Fruit fly (Drosophila melanogaster) whole organism, larva: ENCODE results near the gene Pxn.

ENCODE experiments used
- noc ChIP-seq: fragments of 200-800 bp; sonication (Bioruptor generic); optimal IDR thresholded peaks from 3 replicates; lab custom pipeline; 2019; ENCODE audit warnings: missing biosample characterization, mild to moderate bottlenecking, missing genetic modification characterization, moderate library complexity

Pxn gene

DNA sequence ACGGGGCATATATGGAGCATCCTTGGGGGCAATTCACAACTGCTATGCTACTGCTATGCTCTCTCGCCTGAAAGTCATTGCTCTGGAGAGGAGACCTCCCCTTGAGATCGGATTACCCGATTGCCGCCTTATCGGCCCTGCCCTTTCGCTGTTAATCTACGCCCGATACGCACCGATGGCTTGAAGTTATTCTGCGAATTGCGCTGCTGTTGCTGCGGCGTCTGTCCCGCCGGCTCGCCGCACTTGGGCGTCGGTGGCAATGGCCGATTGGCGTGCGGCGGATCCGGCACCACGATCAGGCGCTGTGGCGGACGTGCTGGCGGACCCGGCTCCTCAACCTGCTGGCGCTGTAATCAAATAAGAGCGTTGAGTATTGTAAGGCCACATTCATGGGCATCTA is 63.8 kb downstream of the Pxn start:
- TF ChIP-seq noc (tag; lab: Kevin White, UChicago), result no peak

DNA sequence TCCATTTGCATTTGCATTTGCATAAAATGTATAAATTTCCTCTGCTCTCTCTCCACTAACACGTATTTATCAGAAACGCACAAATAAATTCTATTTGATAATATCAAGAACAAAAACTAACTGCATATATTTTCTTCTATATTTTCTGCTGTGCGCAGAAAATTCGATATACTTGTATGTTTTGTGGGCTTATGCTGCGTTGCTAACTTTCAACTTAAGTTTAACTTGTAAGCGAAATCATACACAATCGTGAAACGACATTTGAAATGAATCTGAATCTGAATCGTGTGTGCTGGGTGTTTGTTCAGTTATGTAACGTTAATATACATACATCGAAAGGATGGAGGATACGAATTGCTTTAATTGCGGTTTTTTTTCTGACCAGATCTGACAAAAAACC is 74.2 kb downstream of the Pxn start:
- TF ChIP-seq noc (tag; lab: Kevin White, UChicago), result no peak

DNA sequence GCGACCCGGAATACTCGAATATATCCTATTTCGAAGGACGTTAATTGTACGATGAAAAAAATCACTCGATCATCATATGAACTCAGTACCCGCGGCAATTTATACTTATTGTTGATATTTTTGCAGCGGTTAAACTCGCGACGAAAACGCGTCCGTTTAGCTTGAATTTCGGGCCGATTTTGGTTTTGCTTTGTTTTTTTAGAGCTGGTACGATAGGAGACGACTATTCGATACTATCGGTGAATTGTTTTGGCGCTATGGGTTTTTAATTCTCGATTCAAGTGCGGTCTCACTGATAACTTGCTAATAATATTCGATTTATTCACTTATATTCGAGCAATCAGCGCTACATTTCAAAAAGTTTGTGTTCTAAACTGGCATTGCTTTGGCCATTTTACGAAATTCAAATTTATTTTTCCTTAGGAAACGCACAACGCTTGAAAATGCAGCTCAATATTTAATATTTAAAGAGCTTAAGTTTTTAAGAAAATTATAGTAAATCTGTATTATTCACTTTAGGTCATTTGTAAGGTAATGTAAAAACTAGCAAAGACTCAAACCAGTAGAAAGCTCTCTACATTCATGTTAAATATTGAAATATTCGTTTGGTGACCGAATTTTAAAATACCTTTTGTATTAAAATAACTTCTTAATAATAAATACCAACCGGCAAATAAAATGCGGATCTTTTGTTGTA is 75.6 kb downstream of the Pxn start, which contains the start of gene Spn:
Gene Spn (minus strand): TSS at position 175 of the 697 bp plus-strand sequence.
- TF ChIP-seq noc (tag; lab: Kevin White, UChicago), result no peak

DNA sequence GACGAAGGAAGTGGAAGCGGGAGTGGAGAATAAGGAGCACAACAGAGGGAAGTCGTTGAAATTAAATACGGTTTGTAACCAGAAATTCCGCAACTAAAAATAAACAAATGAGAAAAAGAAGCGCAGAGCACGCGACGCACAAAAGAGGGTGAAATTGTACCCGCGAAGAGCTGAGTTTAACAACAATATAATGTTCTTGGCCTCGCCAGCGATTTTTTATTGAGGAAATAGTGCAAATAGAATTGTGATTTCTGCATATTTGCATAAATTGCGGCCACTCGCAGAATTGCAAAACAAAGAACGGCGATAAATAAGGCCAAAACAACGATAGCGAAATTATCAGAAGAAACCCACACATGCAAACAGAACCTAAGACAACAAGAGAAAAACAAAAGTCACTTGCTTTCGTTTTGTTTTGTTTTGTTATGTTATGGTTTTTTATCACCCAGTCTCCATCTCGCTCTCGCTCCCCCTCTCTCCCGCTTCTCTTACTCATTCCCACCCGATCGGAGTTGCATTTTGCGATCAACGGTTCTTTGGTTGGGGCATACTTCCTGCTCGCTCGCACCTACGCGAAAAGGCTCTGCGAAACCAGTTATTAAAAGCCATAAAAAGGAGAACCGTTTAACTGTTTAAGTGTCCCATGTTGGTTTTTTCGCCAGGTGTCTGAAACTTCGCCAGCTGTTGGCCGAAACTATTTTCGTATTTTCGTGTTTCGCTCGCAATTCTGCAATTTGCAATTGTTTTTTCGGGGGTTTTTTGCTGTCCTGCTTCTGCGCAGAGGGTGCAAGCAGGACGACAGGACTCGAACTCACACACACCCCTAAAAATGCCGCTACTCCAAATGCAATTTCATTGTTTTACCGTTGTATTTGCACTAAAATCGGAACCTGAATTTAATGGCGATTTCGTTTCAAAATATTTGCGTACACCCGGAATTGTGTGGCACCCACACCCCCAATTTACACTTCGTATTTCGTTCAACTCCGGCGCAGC is 76.7 kb downstream of the Pxn start:
- TF ChIP-seq noc (tag; lab: Kevin White, UChicago), result no peak

DNA sequence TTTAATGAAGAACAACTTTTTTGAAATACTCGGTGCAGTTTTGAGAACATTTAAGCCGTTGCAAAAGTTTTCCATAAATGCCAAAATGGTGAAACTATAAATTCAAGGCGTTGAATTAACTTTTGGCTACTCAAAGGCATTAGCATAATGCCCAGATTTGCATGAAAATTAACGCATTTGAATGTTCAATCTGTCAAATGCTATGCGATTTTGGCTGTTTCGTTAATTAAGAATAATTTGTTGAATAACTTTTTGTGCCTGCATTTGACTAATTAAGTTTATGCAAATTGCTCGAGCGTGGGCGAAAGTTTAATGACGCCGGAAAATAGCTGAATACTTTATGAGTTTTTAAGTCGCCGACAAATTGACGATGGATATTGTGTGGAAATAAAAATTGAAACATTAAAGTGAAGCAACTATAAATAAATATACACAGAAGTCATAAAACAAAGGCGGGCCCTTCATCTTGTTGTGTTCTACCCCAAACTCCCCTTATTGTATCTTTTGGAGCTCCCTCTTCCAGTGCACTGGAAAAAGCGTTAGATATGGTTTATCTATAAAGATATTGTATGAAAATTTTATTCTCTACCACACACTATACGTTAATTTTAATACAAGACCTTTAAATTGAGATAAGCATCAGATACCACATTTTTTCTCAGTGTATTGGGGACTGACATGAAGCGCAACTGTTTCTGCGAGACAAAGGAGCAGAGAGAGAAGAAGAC is 77.6 kb downstream of the Pxn start:
- TF ChIP-seq noc (tag; lab: Kevin White, UChicago), result no peak
